Fruit fly (Drosophila melanogaster) whole organism, prepupa: Measurements from ENCODE around the gene CG6277.

Source experiments
- CG10631 ChIP-seq: fragments of 200-800 bp; sonication (Bioruptor generic); optimal IDR thresholded peaks from 2 replicates; lab custom pipeline; 2016; ENCODE audit warnings: missing biosample characterization, missing genetic modification characterization
- CG3032 ChIP-seq: fragments of 200-800 bp; optimal IDR thresholded peaks from 2 replicates; lab custom pipeline; 2019; ENCODE audit warnings: missing biosample characterization, mild to moderate bottlenecking, missing genetic modification characterization, moderate library complexity
- CG31627 ChIP-seq: fragments of 200-800 bp; sonication (Bioruptor generic); optimal IDR thresholded peaks from 3 replicates; lab custom pipeline; 2016; ENCODE audit warnings: missing biosample characterization, missing genetic modification characterization
- CG32006 ChIP-seq: fragments of 200-800 bp; sonication (Bioruptor generic); optimal IDR thresholded peaks from 3 replicates; lab custom pipeline; 2017; ENCODE audit warnings: missing biosample characterization, mild to moderate bottlenecking, missing genetic modification characterization
- CG4318 ChIP-seq: fragments of 200-800 bp; sonication (Bioruptor generic); optimal IDR thresholded peaks from 3 replicates; lab custom pipeline; 2017; ENCODE audit warnings: missing biosample characterization, mild to moderate bottlenecking, missing genetic modification characterization
- CG6276 ChIP-seq: fragments of 200-800 bp; sonication (Bioruptor generic); optimal IDR thresholded peaks from 2 replicates; lab custom pipeline; 2017; ENCODE audit warnings: missing biosample characterization, mild to moderate bottlenecking, missing genetic modification characterization
- Eip78C ChIP-seq: fragments of 200-800 bp; sonication (Bioruptor generic); peaks from one replicate; lab custom pipeline; 2016; ENCODE audit warnings: missing biosample characterization, missing genetic modification characterization
- Hr4 ChIP-seq: fragments of 200-800 bp; sonication (Bioruptor generic); optimal IDR thresholded peaks from 3 replicates; lab custom pipeline; 2016; ENCODE audit warnings: missing biosample characterization, missing genetic modification characterization
- Lpt ChIP-seq: fragments of 200-800 bp; sonication (Bioruptor generic); optimal IDR thresholded peaks from 3 replicates; lab custom pipeline; 2016; ENCODE audit warnings: missing biosample characterization, missing genetic modification characterization
- Sox102F ChIP-seq: fragments of 200-800 bp; sonication (Bioruptor generic); optimal IDR thresholded peaks from 2 replicates; lab custom pipeline; 2016; ENCODE audit warnings: missing biosample characterization, mild to moderate bottlenecking, missing genetic modification characterization
- Sox15 ChIP-seq: fragments of 200-800 bp; sonication (Bioruptor generic); optimal IDR thresholded peaks from 3 replicates; lab custom pipeline; 2016; ENCODE audit warnings: missing biosample characterization, missing genetic modification characterization
- achi ChIP-seq: fragments of 200-800 bp; sonication (Bioruptor generic); optimal IDR thresholded peaks from 3 replicates; lab custom pipeline; 2016; ENCODE audit warnings: missing biosample characterization, missing genetic modification characterization
- esn ChIP-seq: fragments of 200-800 bp; sonication (Bioruptor generic); optimal IDR thresholded peaks from 2 replicates; lab custom pipeline; 2016; ENCODE audit warnings: missing biosample characterization, mild to moderate bottlenecking, missing genetic modification characterization, moderate library complexity
- topi ChIP-seq: fragments of 200-800 bp; sonication (Bioruptor generic); optimal IDR thresholded peaks from 3 replicates; lab custom pipeline; 2016; ENCODE audit warnings: missing biosample characterization, missing genetic modification characterization

DNA sequence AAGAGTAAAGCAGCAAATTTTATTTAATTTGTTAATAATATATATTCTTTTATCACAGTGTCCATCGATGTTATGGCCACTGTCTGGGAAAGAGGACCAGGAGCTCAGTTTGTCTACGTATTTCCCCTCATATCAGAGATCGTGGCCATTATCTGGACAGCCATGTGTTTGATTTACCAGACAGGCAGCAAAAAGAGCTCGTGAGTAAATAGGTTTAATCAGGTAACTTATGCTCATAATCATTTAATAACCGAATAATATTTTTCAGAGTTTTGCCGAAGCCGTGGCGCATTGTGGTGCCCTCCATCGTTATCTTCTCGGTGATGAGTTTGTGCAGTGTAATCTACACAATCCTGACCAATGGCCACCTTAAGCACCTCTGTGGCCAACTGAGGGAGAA, 38.6 kb downstream of the CG6277 start:
- no peak for TF ChIP-seq Hr4
- TF ChIP-seq CG3032 (tag; lab: Kevin White, UChicago), result no peak
- TF ChIP-seq Lpt (GFP tag; lab: Kevin White, UChicago), result no peak
- TF ChIP-seq CG4318 (GFP tag; lab: Kevin White, UChicago), result no peak
- no peak for TF ChIP-seq esn
- TF ChIP-seq achi, result no peak
- no peak for TF ChIP-seq CG6276 (GFP tag; lab: Kevin White, UChicago)
- TF ChIP-seq CG31627 (GFP tag; lab: Kevin White, UChicago), result no peak
- no peak for TF ChIP-seq CG10631 (GFP tag; lab: Kevin White, UChicago)
- TF ChIP-seq topi (GFP tag; lab: Kevin White, UChicago), result no peak
- TF ChIP-seq Sox102F (GFP tag; lab: Kevin White, UChicago), result no peak
- TF ChIP-seq CG32006 (GFP tag; lab: Kevin White, UChicago), result no peak
- no peak for TF ChIP-seq Eip78C (GFP tag; lab: Kevin White, UChicago)
- TF ChIP-seq Sox15, result no peak
